Fruit fly (Drosophila melanogaster) whole organism, adult: ENCODE results near the gene Tsp29Fa.

Experiments used
- CG11617 ChIP-seq: fragments of 200-800 bp; sonication (Bioruptor generic); optimal IDR thresholded peaks from 2 replicates; lab custom pipeline; 2017; ENCODE audit warnings: mild to moderate bottlenecking, missing biosample characterization, missing genetic modification reagents, missing genetic modification characterization
- CG12768 ChIP-seq: fragments of 200-800 bp; sonication (Bioruptor generic); optimal IDR thresholded peaks from 2 replicates; lab custom pipeline; 2017; ENCODE audit warnings: missing biosample characterization, missing genetic modification characterization, mild to moderate bottlenecking, moderate library complexity, missing genetic modification reagents
- CG14711 ChIP-seq: fragments of 200-800 bp; sonication (Bioruptor generic); optimal IDR thresholded peaks from 2 replicates; lab custom pipeline; 2018; ENCODE audit warnings: missing biosample characterization, mild to moderate bottlenecking, missing genetic modification characterization, moderate library complexity
- CG1620 ChIP-seq: fragments of 200-800 bp; sonication (Bioruptor generic); optimal IDR thresholded peaks from 2 replicates; lab custom pipeline; 2016; ENCODE audit warnings: missing biosample characterization, missing genetic modification characterization
- CG33017 ChIP-seq: fragments of 200-800 bp; sonication (Bioruptor generic); optimal IDR thresholded peaks from 2 replicates; lab custom pipeline; 2018; ENCODE audit warnings: missing biosample characterization, mild to moderate bottlenecking, missing genetic modification characterization, moderate library complexity
- CG5204 ChIP-seq: fragments of 200-800 bp; sonication (Bioruptor generic); optimal IDR thresholded peaks from 2 replicates; lab custom pipeline; 2016; ENCODE audit warnings: missing biosample characterization, missing genetic modification characterization
- CG7045 ChIP-seq: fragments of 200-800 bp; sonication (Bioruptor generic); optimal IDR thresholded peaks from 2 replicates; lab custom pipeline; 2017; ENCODE audit warnings: missing biosample characterization, mild to moderate bottlenecking, missing genetic modification characterization
- CG7101 ChIP-seq: fragments of 200-800 bp; sonication (Bioruptor generic); optimal IDR thresholded peaks from 2 replicates; lab custom pipeline; 2018; ENCODE audit warnings: missing biosample characterization, mild to moderate bottlenecking, missing genetic modification characterization, moderate library complexity
- Clk ChIP-seq: fragments of 200-800 bp; sonication (Bioruptor generic); optimal IDR thresholded peaks from 2 replicates; lab custom pipeline; 2017; ENCODE audit warnings: missing biosample characterization, missing genetic modification characterization
- Crg-1 ChIP-seq: fragments of 200-800 bp; sonication (Bioruptor generic); optimal IDR thresholded peaks from 2 replicates; lab custom pipeline; 2016; ENCODE audit warnings: missing biosample characterization, missing genetic modification characterization
- Hr96 ChIP-seq: fragments of 200-800 bp; sonication (Bioruptor generic); optimal IDR thresholded peaks from 2 replicates; lab custom pipeline; 2016; ENCODE audit warnings: missing biosample characterization, missing genetic modification characterization
- Mnt ChIP-seq: fragments of 200-800 bp; sonication (Bioruptor generic); optimal IDR thresholded peaks from 2 replicates; lab custom pipeline; 2016; ENCODE audit warnings: missing biosample characterization, mild to moderate bottlenecking, missing genetic modification characterization
- bab1 ChIP-seq: fragments of 200-800 bp; sonication (Bioruptor generic); optimal IDR thresholded peaks from 3 replicates; lab custom pipeline; 2019; ENCODE audit warnings: missing biosample characterization, mild to moderate bottlenecking, missing genetic modification characterization, moderate library complexity
- cic ChIP-seq: fragments of 200-800 bp; sonication (Bioruptor generic); optimal IDR thresholded peaks from 2 replicates; lab custom pipeline; 2017; ENCODE audit warnings: missing biosample characterization, mild to moderate bottlenecking, missing genetic modification characterization, moderate library complexity
- cnc ChIP-seq, 2 experiments: fragments of >200 bp; optimal IDR thresholded peaks; 2 replicates each; lab custom pipeline; 2017
- kay ChIP-seq: fragments of 200-800 bp; sonication (Bioruptor generic); peaks from one replicate; lab custom pipeline; 2016; ENCODE audit warnings: missing biosample characterization, missing genetic modification characterization, borderline replicate concordance
- ovo ChIP-seq: fragments of 200-800 bp; sonication (Bioruptor generic); optimal IDR thresholded peaks from 2 replicates; lab custom pipeline; 2016; ENCODE audit warnings: missing biosample characterization, missing genetic modification characterization
- pad ChIP-seq: fragments of 200-800 bp; sonication (Bioruptor generic); optimal IDR thresholded peaks from 3 replicates; lab custom pipeline; 2017; ENCODE audit warnings: missing biosample characterization, missing genetic modification characterization, mild to moderate bottlenecking, moderate library complexity, missing genetic modification reagents
- tj ChIP-seq: fragments of 200-800 bp; sonication (Bioruptor generic); optimal IDR thresholded peaks from 3 replicates; lab custom pipeline; 2017; ENCODE audit warnings: missing biosample characterization, mild to moderate bottlenecking, missing genetic modification characterization, moderate library complexity
- toe ChIP-seq: fragments of 200-800 bp; sonication (Bioruptor generic); optimal IDR thresholded peaks from 2 replicates; lab custom pipeline; 2016; ENCODE audit warnings: missing biosample characterization, missing genetic modification characterization

Gene Tsp29Fa

dm6 chr2L:8933710-8934242 is at the start of gene Tsp29Fa:
TSS of gene Tsp29Fa (plus strand) at chr2L:8933962.
- TF ChIP-seq cic (GFP tag; lab: Kevin White, UChicago) (peak; percentile 63), CG11617 (GFP tag; lab: Kevin White, UChicago) (no peak), pad (GFP tag; lab: Kevin White, UChicago) (no peak), CG33017 (tag; lab: Kevin White, UChicago) (no peak), kay (peak; percentile 78), CG5204 (GFP tag; lab: Kevin White, UChicago) (no peak), Clk (GFP tag; lab: Kevin White, UChicago) (no peak), cnc (optimal IDR thresholded peaks at IDR 0.05; lab: Kevin White, UChicago) (no peak), Mnt (GFP tag; lab: Kevin White, UChicago) (no peak), Hr96 (GFP tag; lab: Kevin White, UChicago) (no peak)

DNA sequence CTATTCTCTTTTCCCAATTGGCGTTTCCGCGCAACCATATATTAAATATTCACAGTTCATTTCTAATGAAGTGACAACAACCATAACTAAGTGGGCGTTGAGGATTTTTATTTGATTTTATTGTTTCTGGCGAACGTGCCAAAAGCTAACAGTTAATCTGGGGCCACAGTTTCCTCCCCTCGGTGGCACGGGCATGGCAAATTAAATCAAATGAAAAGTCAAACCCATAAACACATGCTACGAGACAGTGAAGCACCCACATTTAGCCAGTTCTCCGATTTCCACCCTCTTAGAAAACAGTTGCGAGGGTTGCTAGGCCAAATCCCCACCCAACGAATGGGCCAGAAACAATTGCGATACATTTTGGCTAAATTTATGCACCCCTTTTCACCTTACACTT is 49.7 kb upstream of the Tsp29Fa start:
- TF ChIP-seq ovo (GFP tag; lab: Kevin White, UChicago) (no peak), tj (GFP tag; lab: Kevin White, UChicago) (no peak), CG12768 (no peak), CG7101 (tag; lab: Kevin White, UChicago) (no peak), Mnt (GFP tag; lab: Kevin White, UChicago) (no peak)

- TF ChIP-seq cnc (optimal IDR thresholded peaks at IDR 0.05; lab: Kevin White, UChicago) (no peak), cic (GFP tag; lab: Kevin White, UChicago) (no peak), CG12768 (no peak), Clk (GFP tag; lab: Kevin White, UChicago) (no peak), kay (no peak), CG14711 (tag; lab: Kevin White, UChicago) (no peak), CG7045 (GFP tag; lab: Kevin White, UChicago) (no peak), Mnt (GFP tag; lab: Kevin White, UChicago) (no peak)
These were observed 45.6 kb upstream of the Tsp29Fa start for dm6 chr2L:8888210-8888609.

DNA sequence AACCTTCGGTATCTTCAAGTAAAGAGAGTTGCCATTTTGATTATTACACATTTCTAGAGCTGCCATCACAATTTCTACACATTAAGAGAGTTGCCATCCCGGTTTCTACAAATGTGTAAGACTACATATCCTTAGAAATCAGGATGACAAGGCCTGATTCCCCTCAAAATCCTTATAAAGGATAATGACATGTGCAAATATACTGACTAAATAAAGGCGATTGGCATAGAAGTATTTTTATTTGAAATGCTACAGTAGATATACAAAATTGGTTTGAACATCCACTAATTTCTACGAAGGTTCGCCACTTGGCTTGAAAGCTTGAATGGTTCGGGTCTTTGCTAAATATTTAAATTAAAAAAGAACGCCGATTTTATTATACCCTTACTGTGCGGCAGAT is 45.0 kb upstream of the Tsp29Fa start:
- TF ChIP-seq ovo (GFP tag; lab: Kevin White, UChicago): no peak
- no peak for TF ChIP-seq CG11617 (GFP tag; lab: Kevin White, UChicago)
- no peak for TF ChIP-seq Hr96 (GFP tag; lab: Kevin White, UChicago)
- no peak for TF ChIP-seq cic (GFP tag; lab: Kevin White, UChicago)
- no peak for TF ChIP-seq CG5204 (GFP tag; lab: Kevin White, UChicago)
- TF ChIP-seq CG12768: no peak
- peak; percentile 4 for TF ChIP-seq toe (GFP tag; lab: Kevin White, UChicago)
- TF ChIP-seq CG7045 (GFP tag; lab: Kevin White, UChicago): no peak
- no peak for TF ChIP-seq Mnt (GFP tag; lab: Kevin White, UChicago)
- no peak for TF ChIP-seq cnc (optimal IDR thresholded peaks at IDR 0.05; lab: Kevin White, UChicago)
- peak; percentile 7 for TF ChIP-seq bab1 (GFP tag; lab: Kevin White, UChicago)

dm6 chr2L:8891140-8891539 is 42.6 kb upstream of the Tsp29Fa start, which contains the start of gene CG42713:
TSS of gene CG42713 (plus strand) at chr2L:8891440.
- TF ChIP-seq kay: no peak

- TF ChIP-seq cnc (optimal IDR thresholded peaks at IDR 0.05; lab: Kevin White, UChicago): no peak
- TF ChIP-seq Hr96 (GFP tag; lab: Kevin White, UChicago): no peak
- TF ChIP-seq bab1 (GFP tag; lab: Kevin White, UChicago): no peak
These were observed 39.5 kb upstream of the Tsp29Fa start for dm6 chr2L:8894224-8894623.

- no peak for TF ChIP-seq CG1620 (GFP tag; lab: Kevin White, UChicago)
- TF ChIP-seq pad (GFP tag; lab: Kevin White, UChicago): no peak
- TF ChIP-seq Crg-1 (GFP tag; lab: Kevin White, UChicago): no peak
- TF ChIP-seq toe (GFP tag; lab: Kevin White, UChicago): no peak
- no peak for TF ChIP-seq cnc (optimal IDR thresholded peaks at IDR 0.05; lab: Kevin White, UChicago)
- no peak for TF ChIP-seq CG11617 (GFP tag; lab: Kevin White, UChicago)
- TF ChIP-seq ovo (GFP tag; lab: Kevin White, UChicago): no peak
- no peak for TF ChIP-seq CG7101 (tag; lab: Kevin White, UChicago)
- TF ChIP-seq cic (GFP tag; lab: Kevin White, UChicago): no peak
- peak; percentile 46 for TF ChIP-seq CG14711 (tag; lab: Kevin White, UChicago)
- TF ChIP-seq Clk (GFP tag; lab: Kevin White, UChicago): no peak
- TF ChIP-seq CG12768: no peak
- no peak for TF ChIP-seq CG7045 (GFP tag; lab: Kevin White, UChicago)
- TF ChIP-seq Mnt (GFP tag; lab: Kevin White, UChicago): no peak
- no peak for TF ChIP-seq bab1 (GFP tag; lab: Kevin White, UChicago)
- TF ChIP-seq Hr96 (GFP tag; lab: Kevin White, UChicago): no peak
- no peak for TF ChIP-seq kay
- TF ChIP-seq tj (GFP tag; lab: Kevin White, UChicago): no peak
- peak; percentile 10 for TF ChIP-seq CG33017 (tag; lab: Kevin White, UChicago)
- TF ChIP-seq CG5204 (GFP tag; lab: Kevin White, UChicago): peak; percentile 45
These were observed 35.6 kb upstream of the Tsp29Fa start for dm6 chr2L:8897954-8898713.
